Worm (Caenorhabditis elegans) whole organism, L1 larva: Measurements from ENCODE around the gene puf-5.

Source experiments
- C04F5.9 ChIP-seq: sonication (generic microtip); optimal IDR thresholded peaks from 2 replicates; lab custom pipeline; 2016; ENCODE audit warnings: missing genetic modification characterization, missing compliant biosample characterization
- C34B4.2 ChIP-seq: sonication (generic microtip); optimal IDR thresholded peaks from 2 replicates; lab custom pipeline; 2017; ENCODE audit warnings: mild to moderate bottlenecking, missing genetic modification characterization, missing compliant biosample characterization
- Y116A8C.19 ChIP-seq: sonication (generic microtip); optimal IDR thresholded peaks from 2 replicates; lab custom pipeline; 2016; ENCODE audit warnings: missing compliant biosample characterization, missing genetic modification characterization, borderline replicate concordance
- blmp-1 ChIP-seq: fragments of 150-350 bp; optimal IDR thresholded peaks from 2 replicates; lab custom pipeline; 2014; ENCODE audit warnings: missing biosample characterization, missing genetic modification characterization
- ceh-63 ChIP-seq: fragments of 200-800 bp; sonication (Bioruptor generic); optimal IDR thresholded peaks from 2 replicates; lab custom pipeline; 2018; ENCODE audit warnings: mild to moderate bottlenecking, missing genetic modification characterization, missing compliant biosample characterization
- ceh-82 ChIP-seq, 3 experiments: fragments of 150-350 bp in 1 of 3; sonication (generic microtip) in 2 of 3; optimal IDR thresholded peaks; 2 replicates each; lab custom pipeline; 2014 to 2017; ENCODE audit warnings: missing biosample characterization in 3 of 3, missing genetic modification characterization in 3 of 3
- ceh-88 ChIP-seq: fragments of 200-800 bp; sonication (Bioruptor generic); IDR thresholded peaks from 2 replicates; pipeline ENCODE4 v1.3.6; 2022; ENCODE audit warnings: missing genetic modification characterization, missing compliant biosample characterization
- ceh-90 ChIP-seq: sonication (generic microtip); optimal IDR thresholded peaks from 2 replicates; lab custom pipeline; 2016; ENCODE audit warnings: missing genetic modification characterization, missing compliant biosample characterization
- ces-1 ChIP-seq: fragments of 150-350 bp; optimal IDR thresholded peaks from 2 replicates; lab custom pipeline; 2014; ENCODE audit warnings: missing biosample characterization, missing genetic modification reagents, missing genetic modification characterization
- dsc-1 ChIP-seq: sonication (generic microtip); optimal IDR thresholded peaks from 2 replicates; lab custom pipeline; 2016; ENCODE audit warnings: mild to moderate bottlenecking, missing genetic modification characterization, missing compliant biosample characterization
- egl-13 ChIP-seq: sonication (generic microtip); optimal IDR thresholded peaks from 2 replicates; lab custom pipeline; 2016; ENCODE audit warnings: missing genotype, missing genetic modification reagents, missing genetic modification characterization, missing compliant biosample characterization
- egl-27 ChIP-seq, 2 experiments: fragments of 150-350 bp in 1 of 2; sonication (generic microtip); optimal IDR thresholded peaks; 3 replicates each; lab custom pipeline; 2017 to 2018; ENCODE audit warnings: missing biosample characterization in 2 of 2, missing genetic modification characterization in 2 of 2, missing genetic modification reagents in 2 of 2
- elt-2 ChIP-seq: sonication (generic microtip); optimal IDR thresholded peaks from 2 replicates; lab custom pipeline; 2016; ENCODE audit warnings: missing genetic modification characterization, mild to moderate bottlenecking, inconsistent platforms, missing compliant biosample characterization, missing genetic modification reagents
- elt-3 ChIP-seq, 6 experiments: fragments of 150-350 bp in 1 of 6; sonication (generic microtip); optimal IDR thresholded peaks; 2 replicates each; lab custom pipeline; 2017 to 2018; ENCODE audit warnings: missing biosample characterization in 6 of 6, missing genetic modification characterization in 6 of 6, inconsistent platforms in 1 of 6
- ets-5 ChIP-seq: fragments of 200-800 bp; sonication (Bioruptor generic); IDR thresholded peaks from 2 replicates; pipeline ENCODE4 v1.3.6; 2022; ENCODE audit warnings: missing genetic modification characterization, missing compliant biosample characterization
- fkh-4 ChIP-seq: sonication (generic microtip); optimal IDR thresholded peaks from 2 replicates; lab custom pipeline; 2016; ENCODE audit warnings: missing compliant biosample characterization, missing genetic modification characterization, borderline replicate concordance
- fkh-8 ChIP-seq: sonication (generic microtip); optimal IDR thresholded peaks from 2 replicates; lab custom pipeline; 2016; ENCODE audit warnings: mild to moderate bottlenecking, missing genetic modification characterization, missing compliant biosample characterization
- grh-1 ChIP-seq: fragments of 200-800 bp; sonication (Bioruptor generic); IDR thresholded peaks from 2 replicates; pipeline ENCODE4 v1.3.6; 2022; ENCODE audit warnings: missing genetic modification reagents, missing genetic modification characterization, missing compliant biosample characterization
- hlh-17 ChIP-seq: fragments of 200-800 bp; sonication (Bioruptor generic); optimal IDR thresholded peaks from 2 replicates; lab custom pipeline; 2018; ENCODE audit warnings: missing genetic modification characterization, mild to moderate bottlenecking, missing compliant biosample characterization, moderate library complexity, borderline replicate concordance
- hlh-4 ChIP-seq: sonication (generic microtip); optimal IDR thresholded peaks from 2 replicates; lab custom pipeline; 2016; ENCODE audit warnings: mild to moderate bottlenecking, missing genetic modification characterization, missing compliant biosample characterization
- isw-1 ChIP-seq: fragments of 200-800 bp; sonication (Bioruptor generic); IDR thresholded peaks from 2 replicates; pipeline ENCODE4 v1.3.6; 2022; ENCODE audit warnings: missing genetic modification characterization, missing compliant biosample characterization
- lin-13 ChIP-seq: fragments of 150-350 bp; optimal IDR thresholded peaks from 2 replicates; lab custom pipeline; 2014; ENCODE audit warnings: missing biosample characterization, missing genetic modification reagents, missing genetic modification characterization
- lin-14 ChIP-seq: fragments of 200-800 bp; sonication (Bioruptor generic); optimal IDR thresholded peaks from 2 replicates; lab custom pipeline; 2018; ENCODE audit warnings: mild to moderate bottlenecking, missing genetic modification characterization, moderate library complexity, missing compliant biosample characterization
- lin-35 ChIP-seq, 2 experiments: fragments of 150-350 bp; optimal IDR thresholded peaks; 2 replicates each; lab custom pipeline; 2014; ENCODE audit warnings: missing biosample characterization in 2 of 2, missing genetic modification characterization in 2 of 2, missing genetic modification reagents in 2 of 2
- lir-3 ChIP-seq: sonication (generic microtip); optimal IDR thresholded peaks from 2 replicates; lab custom pipeline; 2016; ENCODE audit warnings: mild to moderate bottlenecking, missing genetic modification characterization, moderate library complexity, missing compliant biosample characterization; ENCODE audit not compliant: poor library complexity
- lsy-2 ChIP-seq, 2 experiments: fragments of 150-350 bp; optimal IDR thresholded peaks; 2 replicates each; lab custom pipeline; 2014; ENCODE audit warnings: missing biosample characterization in 2 of 2, missing genetic modification characterization in 2 of 2
- mdl-1 ChIP-seq, 2 experiments: fragments of 150-350 bp; optimal IDR thresholded peaks; 2 replicates each; lab custom pipeline; 2014 to 2017; ENCODE audit warnings: missing biosample characterization in 2 of 2, missing genetic modification characterization in 2 of 2, inconsistent platforms in 1 of 2
- mep-1 ChIP-seq: fragments of 150-350 bp; optimal IDR thresholded peaks from 2 replicates; lab custom pipeline; 2014; ENCODE audit warnings: missing biosample characterization, missing genetic modification characterization
- nhr-20 ChIP-seq: sonication (generic microtip); optimal IDR thresholded peaks from 2 replicates; lab custom pipeline; 2016; ENCODE audit warnings: mild to moderate bottlenecking, missing genetic modification characterization, missing compliant biosample characterization
- nhr-28 ChIP-seq: fragments of 150-350 bp; optimal IDR thresholded peaks from 2 replicates; lab custom pipeline; 2014; ENCODE audit warnings: missing biosample characterization, missing genetic modification characterization
- nhr-77 ChIP-seq: fragments of 150-350 bp; optimal IDR thresholded peaks from 2 replicates; lab custom pipeline; 2014; ENCODE audit warnings: missing biosample characterization, missing genetic modification characterization
- skn-1 ChIP-seq: fragments of 150-350 bp; optimal IDR thresholded peaks from 2 replicates; lab custom pipeline; 2014; ENCODE audit warnings: missing biosample characterization, missing genetic modification characterization
- snu-23 ChIP-seq: sonication (generic microtip); optimal IDR thresholded peaks from 2 replicates; lab custom pipeline; 2016; ENCODE audit warnings: missing genetic modification characterization, missing compliant biosample characterization
- sox-4 ChIP-seq: sonication (generic microtip); optimal IDR thresholded peaks from 2 replicates; lab custom pipeline; 2016; ENCODE audit warnings: missing genetic modification characterization, missing compliant biosample characterization
- sptf-1 ChIP-seq: fragments of 150-350 bp; optimal IDR thresholded peaks from 2 replicates; lab custom pipeline; 2014; ENCODE audit warnings: missing biosample characterization, missing genetic modification characterization
- swsn-7 ChIP-seq: sonication (generic microtip); optimal IDR thresholded peaks from 2 replicates; lab custom pipeline; 2016; ENCODE audit warnings: missing genetic modification characterization, missing compliant biosample characterization
- tbx-2 ChIP-seq: sonication (generic microtip); optimal IDR thresholded peaks from 2 replicates; lab custom pipeline; 2016; ENCODE audit warnings: missing genetic modification characterization, missing compliant biosample characterization
- tlp-1 ChIP-seq: fragments of 150-350 bp; optimal IDR thresholded peaks from 2 replicates; lab custom pipeline; 2014; ENCODE audit warnings: missing biosample characterization, missing genetic modification characterization
- unc-30 ChIP-seq: sonication (generic microtip); optimal IDR thresholded peaks from 2 replicates; lab custom pipeline; 2017; ENCODE audit warnings: missing biosample characterization, missing genetic modification characterization
- unc-98 ChIP-seq: fragments of 200-800 bp; sonication (Bioruptor generic); IDR thresholded peaks from 2 replicates; pipeline ENCODE4 v1.3.6; 2022; ENCODE audit warnings: missing genetic modification characterization, missing compliant biosample characterization
- vab-15 ChIP-seq: sonication (generic microtip); optimal IDR thresholded peaks from 2 replicates; lab custom pipeline; 2017; ENCODE audit warnings: missing genotype, mild to moderate bottlenecking, missing genetic modification characterization, missing compliant biosample characterization
- zag-1 ChIP-seq: fragments of 150-350 bp; optimal IDR thresholded peaks from 2 replicates; lab custom pipeline; 2014; ENCODE audit warnings: missing biosample characterization, missing genetic modification characterization
- ztf-11 ChIP-seq, 2 experiments: sonication (generic microtip); optimal IDR thresholded peaks; 2 replicates each; lab custom pipeline; 2016 to 2017; ENCODE audit warnings: missing genetic modification characterization in 2 of 2, missing biosample characterization in 1 of 2, missing compliant biosample characterization in 1 of 2

puf-5 gene

DNA sequence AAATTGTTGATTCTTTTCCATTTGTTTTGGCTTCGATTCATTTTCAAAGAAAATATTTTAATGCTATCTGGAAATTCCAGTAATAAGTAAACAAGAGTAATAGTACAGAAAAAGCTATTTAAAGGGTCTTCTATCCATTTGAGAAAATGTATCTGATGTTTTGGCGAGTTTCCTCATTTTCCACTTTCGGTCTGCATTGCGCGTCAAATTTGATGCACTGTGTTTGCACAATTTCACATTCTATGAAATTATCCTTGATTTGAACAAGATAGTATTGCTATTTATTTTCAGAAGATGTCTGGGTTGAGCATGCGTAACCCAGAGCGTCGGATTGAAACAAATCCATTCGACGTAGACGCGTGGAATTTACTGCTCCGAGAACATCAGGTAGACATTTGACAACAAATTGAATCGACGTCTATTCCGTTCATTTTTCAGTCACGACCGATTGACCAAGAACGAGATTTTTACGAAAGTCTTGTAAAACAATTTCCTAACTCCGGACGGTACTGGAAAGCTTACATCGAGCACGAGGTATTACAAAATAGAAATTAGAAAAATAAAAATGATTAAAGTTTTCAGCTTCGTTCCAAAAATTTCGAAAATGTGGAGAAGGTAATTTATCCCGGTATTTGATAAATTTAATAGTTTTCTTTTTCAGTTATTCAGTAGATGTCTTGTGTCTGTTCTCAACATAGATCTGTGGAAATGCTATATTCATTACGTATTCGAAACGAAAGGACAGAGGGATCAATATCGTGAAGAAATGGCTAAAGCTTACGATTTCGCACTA lies 28.4 kb downstream of the puf-5 start, which contains the start of gene suf-1 (continued):
- TF ChIP-seq grh-1 (GFP tag; lab: Robert Waterston, UW) (0 out of 2 replicates have a peak, but pooled peaks have one; percentile 25), lir-3 (no peak), fkh-4 (tag; lab: Kevin White, UChicago) (no peak), mep-1 (no peak), snu-23 (GFP tag; lab: Kevin White, UChicago) (peak; percentile 42), unc-98 (GFP tag; lab: Robert Waterston, UW) (no peak), vab-15 (tag; lab: Kevin White, UChicago) (no peak), sox-4 (tag; lab: Kevin White, UChicago) (no peak), egl-13 (tag; lab: Kevin White, UChicago) (no peak), sptf-1 (tag; lab: Kevin White, UChicago) (no peak)

DNA sequence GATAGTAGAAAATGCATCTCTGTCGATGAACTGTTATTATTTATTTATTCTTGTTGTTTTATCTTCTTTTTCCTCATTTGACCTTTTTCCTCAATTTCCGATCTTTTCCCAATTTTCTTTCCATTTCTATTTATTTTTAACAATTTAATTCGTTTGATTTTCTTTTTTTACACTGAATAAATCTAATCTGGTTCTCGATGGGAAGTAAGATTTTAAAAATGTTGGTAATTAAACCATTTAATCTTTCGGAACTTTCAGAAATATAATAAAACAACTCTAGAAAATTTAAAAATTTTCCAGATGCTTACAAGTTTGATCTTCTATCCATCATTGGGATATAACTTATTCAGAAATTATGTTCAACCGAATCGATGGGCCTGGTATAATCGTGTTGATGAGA lies 31.2 kb downstream of the puf-5 start, which contains the start of gene F28C6.8:
Gene F28C6.8, plus strand, starts transcription at position 301 of the 400 bp plus-strand sequence.
- no peak for TF ChIP-seq fkh-8 (tag; lab: Kevin White, UChicago)
- TF ChIP-seq nhr-77 = no peak
- no peak for TF ChIP-seq ceh-82 (tag; optimal IDR thresholded peaks at IDR 0.05; lab: Kevin White, UChicago)
- TF ChIP-seq blmp-1 (tag; lab: Kevin White, UChicago) = no peak
- no peak for TF ChIP-seq skn-1
- TF ChIP-seq hlh-4 (tag; lab: Kevin White, UChicago) = no peak
- no peak for TF ChIP-seq unc-30 (tag; lab: Kevin White, UChicago)
- no peak for TF ChIP-seq lin-13 (GFP tag; lab: Kevin White, UChicago)
- no peak for TF ChIP-seq isw-1 (GFP tag; lab: Robert Waterston, UW)
- no peak for TF ChIP-seq ces-1 (GFP tag; lab: Kevin White, UChicago)
- TF ChIP-seq ceh-63 = no peak
- TF ChIP-seq hlh-17 = no peak
- TF ChIP-seq, all 84 proteins: peak for 0

DNA sequence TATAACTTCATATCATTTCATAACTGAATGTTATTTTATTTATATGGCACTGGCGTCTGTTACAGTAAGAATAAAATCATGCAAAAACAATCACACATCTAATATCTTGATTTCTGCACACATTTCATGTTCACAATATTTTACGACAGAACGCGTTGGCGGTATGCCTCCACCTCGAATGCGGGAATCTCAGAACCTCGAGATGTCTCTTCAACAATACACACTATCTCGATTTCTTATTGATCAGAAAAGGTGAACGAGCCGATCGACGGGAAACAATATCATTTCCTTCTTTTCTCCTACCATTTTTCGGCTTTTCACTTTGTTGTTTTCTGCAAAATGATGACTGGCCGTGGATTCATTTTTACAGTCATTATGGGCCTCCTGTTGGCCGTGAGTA lies 32.3 kb downstream of the puf-5 start, which contains the start of gene F28C6.10:
Gene F28C6.10, plus strand, starts transcription at position 301 of the 400 bp plus-strand sequence.
- TF ChIP-seq lir-3 (no peak), unc-98 (GFP tag; lab: Robert Waterston, UW) (no peak), lin-14 (no peak), tbx-2 (tag; lab: Kevin White, UChicago) (no peak), C34B4.2 (tag; lab: Kevin White, UChicago) (no peak), C04F5.9 (tag; lab: Kevin White, UChicago) (no peak), tlp-1 (no peak), mdl-1 (tag; optimal IDR thresholded peaks at IDR 0.05; lab: Kevin White, UChicago) (no peak), grh-1 (GFP tag; lab: Robert Waterston, UW) (no peak), ceh-88 (no peak), nhr-28 (no peak), lin-35 (GFP tag; optimal IDR thresholded peaks at IDR 0.05; lab: Kevin White, UChicago) (no peak), skn-1 (no peak), Y116A8C.19 (no peak), zag-1 (no peak), egl-27 (tag; optimal IDR thresholded peaks at IDR 0.05; lab: Kevin White, UChicago) (no peak), blmp-1 (tag; lab: Kevin White, UChicago) (no peak)

DNA sequence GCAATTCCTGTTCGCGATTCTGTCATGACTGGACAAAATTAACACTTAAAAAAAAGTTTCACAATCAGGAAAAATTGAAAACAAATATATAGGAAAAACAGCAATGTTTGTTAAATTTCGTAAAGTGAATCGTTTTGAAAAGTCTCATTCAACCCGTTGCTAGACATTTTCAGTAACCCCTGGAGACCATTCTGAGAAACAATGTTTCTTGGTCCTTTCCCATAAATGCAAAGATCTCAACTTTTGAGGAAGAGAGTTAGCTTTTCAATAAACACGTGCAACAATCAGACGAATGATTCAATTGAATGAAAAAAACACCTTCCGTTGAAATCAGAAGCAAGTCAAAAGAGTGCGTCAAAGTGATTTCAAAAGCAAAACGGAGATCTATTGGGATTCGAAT lies 34.7 kb downstream of the puf-5 start, which contains the start of gene F28C6.9:
Gene F28C6.9, minus strand, starts transcription at position 101 of the 400 bp plus-strand sequence.
- no peak for TF ChIP-seq ceh-88
- TF ChIP-seq dsc-1 (tag; lab: Kevin White, UChicago) = no peak
- no peak for TF ChIP-seq tbx-2 (tag; lab: Kevin White, UChicago)
- no peak for TF ChIP-seq lsy-2 (tag; optimal IDR thresholded peaks at IDR 0.05; lab: Kevin White, UChicago)
- no peak for TF ChIP-seq egl-27 (tag; optimal IDR thresholded peaks at IDR 0.05; lab: Kevin White, UChicago)
- no peak for TF ChIP-seq snu-23 (GFP tag; lab: Kevin White, UChicago)
- TF ChIP-seq sptf-1 (tag; lab: Kevin White, UChicago) = no peak
- no peak for TF ChIP-seq swsn-7 (tag; lab: Kevin White, UChicago)
- TF ChIP-seq ces-1 (GFP tag; lab: Kevin White, UChicago) = no peak
- no peak for TF ChIP-seq elt-2 (tag; lab: Kevin White, UChicago)
- TF ChIP-seq ceh-90 = no peak
- TF ChIP-seq ceh-63 = no peak
- TF ChIP-seq C34B4.2 (tag; lab: Kevin White, UChicago) = no peak
- no peak for TF ChIP-seq isw-1 (GFP tag; lab: Robert Waterston, UW)
- no peak for TF ChIP-seq grh-1 (GFP tag; lab: Robert Waterston, UW)
- TF ChIP-seq nhr-20 (tag; lab: Kevin White, UChicago) = no peak
- no peak for TF ChIP-seq elt-3 (tag; optimal IDR thresholded peaks at IDR 0.05; lab: Kevin White, UChicago)
- no peak for TF ChIP-seq lin-35 (GFP tag; optimal IDR thresholded peaks at IDR 0.05; lab: Kevin White, UChicago)
- TF ChIP-seq ztf-11 (tag; optimal IDR thresholded peaks at IDR 0.05; lab: Kevin White, UChicago) = no peak
- no peak for TF ChIP-seq ets-5
